Fruit fly (Drosophila melanogaster): ENCODE measurements around the gene snky.

DNA sequence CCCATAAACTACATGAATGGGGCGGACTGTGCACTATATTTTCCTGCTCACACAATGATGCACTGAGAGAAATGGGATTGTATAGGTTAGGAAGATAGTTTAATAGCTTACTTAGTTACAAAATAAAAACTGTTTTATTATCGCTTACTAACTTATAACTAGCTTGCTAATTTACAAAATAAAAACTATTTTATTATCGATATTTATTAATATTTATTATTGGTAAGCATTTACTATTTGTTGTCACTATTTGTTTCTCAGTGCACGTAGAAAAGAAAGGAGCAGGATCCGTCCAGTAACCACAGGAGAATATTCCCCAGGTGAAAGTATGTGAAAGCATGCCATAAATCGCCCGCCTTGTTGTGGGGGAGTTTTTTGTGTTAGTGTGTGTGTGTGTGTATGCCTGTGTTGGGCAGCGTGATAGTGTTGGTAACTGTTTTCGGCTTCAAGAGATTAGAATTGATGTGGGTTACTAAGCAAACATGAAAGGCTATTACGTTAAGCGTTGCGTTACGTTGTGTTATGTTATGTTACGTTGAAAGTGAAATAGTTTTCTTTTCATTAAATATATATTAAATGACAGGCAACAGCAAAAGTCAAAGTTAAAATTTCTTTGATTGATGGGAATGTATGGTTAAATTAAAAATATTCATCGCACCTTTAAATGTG lies 49.2 kb downstream of the snky start:
- TF ChIP-seq Sin3A (optimal IDR thresholded peaks at IDR 0.05) (no peak), psq (optimal IDR thresholded peaks at IDR 0.05) (no peak), ttk (optimal IDR thresholded peaks at IDR 0.05) (no peak)

Measured in Kc167 (cell line).